Worm (Caenorhabditis elegans): Measurements from ENCODE around the gene F19B6.10.

DNA sequence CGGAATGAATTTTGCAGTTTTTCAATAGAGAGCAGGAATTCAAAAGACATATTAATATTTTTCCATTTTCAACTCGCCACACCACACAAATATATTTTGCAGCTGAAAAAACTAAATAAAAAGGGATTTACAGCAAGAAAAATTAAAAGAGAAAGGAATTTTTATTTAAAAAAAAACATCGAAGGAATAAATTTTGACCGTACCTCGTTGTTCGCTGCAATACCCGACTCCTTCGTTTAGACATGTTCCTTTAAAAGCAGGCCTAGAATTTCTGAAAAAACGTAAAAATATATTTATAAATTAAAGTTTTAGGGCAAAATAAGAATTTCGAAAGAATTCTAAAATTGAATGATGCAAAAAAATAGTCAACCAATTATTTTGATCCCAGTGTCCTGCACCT lies 1.2 kb upstream of the F19B6.10 start, which contains the start of gene F19B6.1:
- TF ChIP-seq sptf-1 (tag; optimal IDR thresholded peaks at IDR 0.05) (no peak), nhr-2 (tag; optimal IDR thresholded peaks at IDR 0.05) (no peak)
